Worm (Caenorhabditis elegans): ENCODE results near the gene Y77E11A.16.

ce11 chrIV:1458192-1458591 lies 27.0 kb upstream of the Y77E11A.16 start:
- TF ChIP-seq ceh-63 (GFP tag; optimal IDR thresholded peaks at IDR 0.05) (no peak), lir-3 (tag; optimal IDR thresholded peaks at IDR 0.05; ENCODE audit: poor library complexity) (no peak), ztf-11 (tag; optimal IDR thresholded peaks at IDR 0.05) (no peak)
